Fruit fly (Drosophila melanogaster): ENCODE results near the gene Hsc70-4.

Hsc70-4 gene

dm6 chr3R:15218824-15219576 is 23.5 kb upstream of the Hsc70-4 start, which contains the start of the genes SIDL and CG12241 (continued):
- TF ChIP-seq trh (GFP tag; optimal IDR thresholded peaks at IDR 0.05) (peak; percentile 66), CG10654 (GFP tag; optimal IDR thresholded peaks at IDR 0.05) (peak; percentile 71), CG14014 (GFP tag; IDR thresholded peaks at IDR 0.05) (peak; percentile 39; the same call in 1 of the 2 replicates), Mes4 (GFP tag; optimal IDR thresholded peaks at IDR 0.05) (peak; percentile 22), dysf (GFP tag; IDR thresholded peaks at IDR 0.05) (peak; percentile 96), Atf3 (GFP tag; optimal IDR thresholded peaks at IDR 0.05) (peak; percentile 20), NC2α (GFP tag; optimal IDR thresholded peaks at IDR 0.05) (no peak), CG5953 (GFP tag; IDR thresholded peaks at IDR 0.05) (no peak), onecut (GFP tag; IDR thresholded peaks at IDR 0.05) (peak; percentile 96), CG8924 (tag; optimal IDR thresholded peaks at IDR 0.05) (peak; percentile 79), ttk (GFP tag; IDR thresholded peaks at IDR 0.05) (peak; percentile 88), ara (GFP tag; IDR thresholded peaks at IDR 0.05) (peak; percentile 90), Six4 (GFP tag; optimal IDR thresholded peaks at IDR 0.05) (peak; percentile 65), ci (GFP tag; IDR thresholded peaks at IDR 0.05) (no peak), CG8478 (optimal IDR thresholded peaks at IDR 0.05) (no peak), CG13296 (GFP tag; optimal IDR thresholded peaks at IDR 0.05) (peak; percentile 79), Stat92E (GFP tag; optimal IDR thresholded peaks at IDR 0.05) (no peak), Gug (GFP tag; IDR thresholded peaks at IDR 0.05) (peak; percentile 93; the same call in 3 of the 4 replicates), CG9609 (GFP tag; optimal IDR thresholded peaks at IDR 0.05) (peak; percentile 24), BEAF-32 (GFP tag; optimal IDR thresholded peaks at IDR 0.05) (peak; percentile 59), hkb (optimal IDR thresholded peaks at IDR 0.05) (no peak), hkb (GFP tag; IDR thresholded peaks at IDR 0.05) (peak; percentile 93), ftz-f1 (GFP tag; optimal IDR thresholded peaks at IDR 0.05) (peak; percentile 60), pan (optimal IDR thresholded peaks at IDR 0.05) (no peak), pan (GFP tag; optimal IDR thresholded peaks at IDR 0.05 in 1 of 2, IDR thresholded peaks at IDR 0.05 in 1 of 2) (peak in 1 of 2 experiments; percentile 96), ham (GFP tag; IDR thresholded peaks at IDR 0.05) (no peak), Max (GFP tag; optimal IDR thresholded peaks at IDR 0.05) (peak; percentile 84), CG17361 (GFP tag; IDR thresholded peaks at IDR 0.05) (peak; percentile 93), CG5180 (GFP tag; optimal IDR thresholded peaks at IDR 0.05) (no peak), Spps (tag; optimal IDR thresholded peaks at IDR 0.05) (peak; percentile 31), CG16779 (GFP tag; IDR thresholded peaks at IDR 0.05) (peak; percentile 81), exex (tag; optimal IDR thresholded peaks at IDR 0.05) (peak; percentile 68), CG2889 (GFP tag; IDR thresholded peaks at IDR 0.05) (peak; percentile 48; the same call in 1 of the 3 replicates), CG4854 (GFP tag; optimal IDR thresholded peaks at IDR 0.05) (peak; percentile 73), toy (GFP tag; IDR thresholded peaks at IDR 0.05) (peak; percentile 77), Trl (optimal IDR thresholded peaks at IDR 0.05) (no peak), Trl (GFP tag; optimal IDR thresholded peaks at IDR 0.05) (peak; percentile 84), otp (GFP tag; IDR thresholded peaks at IDR 0.05) (no peak), fd102C (GFP tag; optimal IDR thresholded peaks at IDR 0.05) (no peak), CG14441 (GFP tag; IDR thresholded peaks at IDR 0.05) (peak; percentile 96), CG6765 (GFP tag; optimal IDR thresholded peaks at IDR 0.05) (peak; percentile 68), Atf6 (GFP tag; IDR thresholded peaks at IDR 0.05) (peak; percentile 58), Fer3 (tag; optimal IDR thresholded peaks at IDR 0.05) (peak; percentile 86), Awh (GFP tag; IDR thresholded peaks at IDR 0.05) (peak; percentile 88), schlank (tag; optimal IDR thresholded peaks at IDR 0.05) (peak; percentile 32), Doc3 (GFP tag; IDR thresholded peaks at IDR 0.05; ENCODE audit: partially characterized antibody) (no peak), so (GFP tag; IDR thresholded peaks at IDR 0.05) (no peak), Dref (GFP tag; IDR thresholded peaks at IDR 0.05) (peak; percentile 68), CG8944 (GFP tag; optimal IDR thresholded peaks at IDR 0.05) (peak; percentile 60), Hand (GFP tag; optimal IDR thresholded peaks at IDR 0.05) (no peak), esg (GFP tag; conservative IDR thresholded peaks at IDR 0.05) (peak; percentile 20; the same call in 1 of the 2 replicates)
